Worm (Caenorhabditis elegans): ENCODE measurements around the gene fnta-1.

- no peak for TF ChIP-seq aptf-2 (GFP tag; conservative IDR thresholded peaks at IDR 0.05)
- no peak for TF ChIP-seq egrh-3 (GFP tag; IDR thresholded peaks at IDR 0.05)
- no peak for TF ChIP-seq madf-3 (GFP tag; IDR thresholded peaks at IDR 0.05)
- no peak for TF ChIP-seq B0019.2 (GFP tag; conservative IDR thresholded peaks at IDR 0.05)
- no peak for TF ChIP-seq mes-4 (tag; optimal IDR thresholded peaks at IDR 0.05)
- TF ChIP-seq let-607 (tag; optimal IDR thresholded peaks at IDR 0.05), result no peak
- TF ChIP-seq ztf-28 (GFP tag; IDR thresholded peaks at IDR 0.05), result no peak
- TF ChIP-seq him-1 (tag; optimal IDR thresholded peaks at IDR 0.05), result no peak
- no peak for TF ChIP-seq dpl-1 (GFP tag; optimal IDR thresholded peaks at IDR 0.05)
- TF ChIP-seq nhr-90 (tag; optimal IDR thresholded peaks at IDR 0.05), result no peak
- TF ChIP-seq ama-1 (optimal IDR thresholded peaks at IDR 0.05), result no peak
- TF ChIP-seq ama-1 (GFP tag; optimal IDR thresholded peaks at IDR 0.05), result no peak
- no peak for TF ChIP-seq unc-62 (GFP tag; optimal IDR thresholded peaks at IDR 0.05)
- TF ChIP-seq F49E8.2 (tag; optimal IDR thresholded peaks at IDR 0.05; ENCODE audit: insufficient read depth), result no peak
Observed at ce11 chrIV:278284-278683, 38.2 kb upstream of the fnta-1 start.

Data from whole organism, young adult.